Fruit fly (Drosophila melanogaster) whole organism, embryonic: ENCODE measurements around the gene Caf1-55.
A peak's percentile ranks its signal among the peaks of the same experiment; 100 is the strongest.

Experiments
- Asciz ChIP-seq: fragments of 200-800 bp; sonication (Bioruptor generic); optimal IDR thresholded peaks from 2 replicates; lab custom pipeline; 2017; ENCODE audit warnings: missing biosample characterization, mild to moderate bottlenecking, missing genetic modification characterization, missing genetic modification reagents
- Atf6 ChIP-seq: fragments of 200-800 bp; sonication (Bioruptor generic); IDR thresholded peaks from 2 replicates; pipeline ENCODE4 v1.3.6; 2022; ENCODE audit warnings: missing biosample characterization, missing genetic modification characterization
- Awh ChIP-seq: fragments of 200-800 bp; sonication (Bioruptor generic); IDR thresholded peaks from 2 replicates; pipeline ENCODE4, ENCODE4 v1.3.6; 2022; ENCODE audit warnings: missing biosample characterization, missing genetic modification characterization
- C15 ChIP-seq: fragments of 200-800 bp; sonication (Bioruptor generic); IDR thresholded peaks from 3 replicates; pipeline ENCODE4 v1.3.6; 2022; ENCODE audit warnings: missing biosample characterization, missing genetic modification characterization
- CG10462 ChIP-seq: fragments of 200-800 bp; sonication (Bioruptor generic); optimal IDR thresholded peaks from 2 replicates; lab custom pipeline; 2016; ENCODE audit warnings: missing biosample characterization, missing genetic modification characterization
- CG11456 ChIP-seq: fragments of 200-800 bp; sonication (Bioruptor generic); IDR thresholded peaks from 3 replicates; pipeline ENCODE4 v1.3.6; 2022; ENCODE audit warnings: missing biosample characterization, missing genetic modification characterization
- CG13894 ChIP-seq: fragments of 200-800 bp; sonication (Bioruptor generic); optimal IDR thresholded peaks from 3 replicates; lab custom pipeline; 2018; ENCODE audit warnings: missing biosample characterization, mild to moderate bottlenecking, missing genetic modification characterization, moderate library complexity
- CG15514 ChIP-seq: fragments of 200-800 bp; sonication (Bioruptor generic); optimal IDR thresholded peaks from 3 replicates; lab custom pipeline; 2017; ENCODE audit warnings: missing biosample characterization, missing genetic modification characterization, mild to moderate bottlenecking, moderate library complexity, missing genetic modification reagents
- CG16779 ChIP-seq: fragments of 200-800 bp; sonication (Bioruptor generic); IDR thresholded peaks from 2 replicates; pipeline ENCODE4 v1.3.6; 2022; ENCODE audit warnings: missing biosample characterization, missing genetic modification characterization
- CG17829 ChIP-seq: fragments of 200-800 bp; optimal IDR thresholded peaks from 2 replicates; lab custom pipeline; 2019; ENCODE audit warnings: missing biosample characterization, mild to moderate bottlenecking, missing genetic modification characterization, moderate library complexity
- CG2199 ChIP-seq: fragments of 200-800 bp; sonication (Bioruptor generic); IDR thresholded peaks from 3 replicates; pipeline ENCODE4 v1.3.6; 2022; ENCODE audit warnings: missing biosample characterization, missing genetic modification characterization
- CG3847 ChIP-seq: fragments of 200-800 bp; sonication (Bioruptor generic); IDR thresholded peaks from 2 replicates; pipeline ENCODE4 v1.3.6; 2022; ENCODE audit warnings: missing biosample characterization, missing genetic modification characterization
- CG4282 ChIP-seq: fragments of 200-800 bp; sonication (Bioruptor generic); optimal IDR thresholded peaks from 2 replicates; lab custom pipeline; 2016; ENCODE audit warnings: missing biosample characterization, missing genetic modification characterization
- CG6175 ChIP-seq: fragments of 200-800 bp; sonication (Bioruptor generic); IDR thresholded peaks from 3 replicates; pipeline ENCODE4 v1.3.6; 2022; ENCODE audit warnings: missing biosample characterization, missing genetic modification characterization
- CG7556 ChIP-seq: fragments of 200-800 bp; sonication (Bioruptor generic); optimal IDR thresholded peaks from 2 replicates; lab custom pipeline; 2017; ENCODE audit warnings: missing biosample characterization, mild to moderate bottlenecking, missing genetic modification characterization
- CG8089 ChIP-seq: fragments of 200-800 bp; sonication (Bioruptor generic); optimal IDR thresholded peaks from 3 replicates; lab custom pipeline; 2016; ENCODE audit warnings: missing biosample characterization, missing genetic modification characterization
- CG9215 ChIP-seq: fragments of 200-800 bp; sonication (Bioruptor generic); IDR thresholded peaks from 2 replicates; pipeline ENCODE4 v1.3.6; 2022; ENCODE audit warnings: missing biosample characterization, missing genetic modification characterization
- CG9797 ChIP-seq: fragments of 200-800 bp; sonication (Bioruptor generic); optimal IDR thresholded peaks from 3 replicates; lab custom pipeline; 2018; ENCODE audit warnings: missing biosample characterization, mild to moderate bottlenecking, missing genetic modification characterization
- CG9817 ChIP-seq: fragments of 200-800 bp; sonication (Bioruptor generic); optimal IDR thresholded peaks from 2 replicates; lab custom pipeline; 2018; ENCODE audit warnings: missing biosample characterization, mild to moderate bottlenecking, missing genetic modification characterization, moderate library complexity
- D19B ChIP-seq: fragments of 200-800 bp; sonication (Bioruptor generic); optimal IDR thresholded peaks from 2 replicates; lab custom pipeline; 2017; ENCODE audit warnings: missing biosample characterization, mild to moderate bottlenecking, missing genetic modification characterization
- Dbx ChIP-seq: fragments of 200-800 bp; sonication (Bioruptor generic); IDR thresholded peaks from 3 replicates; pipeline ENCODE4 v1.3.6; 2022; ENCODE audit warnings: missing biosample characterization, missing genetic modification characterization
- Dip3 ChIP-seq: fragments of 200-800 bp; sonication (Bioruptor generic); optimal IDR thresholded peaks from 3 replicates; lab custom pipeline; 2016; ENCODE audit warnings: missing biosample characterization, missing genetic modification characterization
- E2f1 ChIP-seq: fragments of 200-800 bp; sonication (Bioruptor generic); IDR thresholded peaks from 2 replicates; pipeline ENCODE4 v1.3.6; 2022; ENCODE audit warnings: missing biosample characterization, missing genetic modification characterization
- Elba2 ChIP-seq: fragments of 200-800 bp; sonication (Bioruptor generic); optimal IDR thresholded peaks from 3 replicates; lab custom pipeline; 2016; ENCODE audit warnings: missing biosample characterization, missing genetic modification characterization
- Gug ChIP-seq: fragments of 200-800 bp; sonication (Bioruptor generic); IDR thresholded peaks from 4 replicates; pipeline ENCODE4 v1.3.6; 2022; ENCODE audit warnings: missing biosample characterization, missing genetic modification characterization
- MESR4 ChIP-seq: fragments of 200-800 bp; sonication (Bioruptor generic); optimal IDR thresholded peaks from 2 replicates; lab custom pipeline; 2018; ENCODE audit warnings: missing biosample characterization, mild to moderate bottlenecking, missing genetic modification characterization, moderate library complexity
- NK7.1 ChIP-seq: fragments of 200-800 bp; sonication (Bioruptor generic); optimal IDR thresholded peaks from 3 replicates; lab custom pipeline; 2016; ENCODE audit warnings: missing biosample characterization, missing genetic modification characterization
- Oaz ChIP-seq: fragments of 200-800 bp; sonication (Bioruptor generic); IDR thresholded peaks from 2 replicates; pipeline ENCODE4 v1.3.6; 2022; ENCODE audit warnings: missing biosample characterization, missing genetic modification characterization
- Ptx1 ChIP-seq: fragments of 200-800 bp; sonication (Bioruptor generic); IDR thresholded peaks from 2 replicates; pipeline ENCODE4 v1.3.6; 2022; ENCODE audit warnings: missing biosample characterization, missing genetic modification characterization
- Rfx ChIP-seq: fragments of 200-800 bp; sonication (Bioruptor generic); IDR thresholded peaks from 2 replicates; pipeline ENCODE4 v1.3.6; 2022; ENCODE audit warnings: missing biosample characterization, missing genetic modification characterization
- Rx ChIP-seq: fragments of 200-800 bp; sonication (Bioruptor generic); IDR thresholded peaks from 2 replicates; pipeline ENCODE4 v1.3.6; 2022; ENCODE audit warnings: missing biosample characterization, missing genetic modification characterization
- Stat92E ChIP-seq, 3 experiments: fragments of >200 bp in 2 of 3; fragments of 200-800 bp in 1 of 3; sonication (Bioruptor generic) in 1 of 3; optimal IDR thresholded peaks; 2 replicates each; lab custom pipeline; 2017 to 2019; ENCODE audit warnings: missing biosample characterization in 3 of 3, missing genetic modification characterization in 3 of 3, mild to moderate bottlenecking in 1 of 3, moderate library complexity in 1 of 3
- Taf1 ChIP-seq: fragments of 200-800 bp; sonication (Bioruptor generic); IDR thresholded peaks from 2 replicates; pipeline ENCODE4 v1.3.6; 2022; ENCODE audit warnings: missing biosample characterization, missing genetic modification characterization
- YL-1 ChIP-seq: fragments of 200-800 bp; sonication (Bioruptor generic); optimal IDR thresholded peaks from 3 replicates; lab custom pipeline; 2017; ENCODE audit warnings: missing biosample characterization, mild to moderate bottlenecking, missing genetic modification characterization
- aop ChIP-seq: fragments of 200-800 bp; sonication (Bioruptor generic); IDR thresholded peaks from 2 replicates; pipeline ENCODE4 v1.3.6; 2022; ENCODE audit warnings: missing biosample characterization, missing genetic modification characterization
- ato ChIP-seq: fragments of 200-800 bp; sonication (Bioruptor generic); IDR thresholded peaks from 2 replicates; pipeline ENCODE4 v1.3.6; 2022; ENCODE audit warnings: missing biosample characterization, missing genetic modification characterization; ENCODE audit not compliant: partially characterized antibody
- corto ChIP-seq: fragments of 200-800 bp; sonication (Bioruptor generic); optimal IDR thresholded peaks from 2 replicates; lab custom pipeline; 2016; ENCODE audit warnings: missing biosample characterization, mild to moderate bottlenecking, missing genetic modification characterization, moderate library complexity
- dati ChIP-seq: fragments of 200-800 bp; sonication (Bioruptor generic); IDR thresholded peaks from 2 replicates; pipeline ENCODE4 v1.3.6; 2022; ENCODE audit warnings: missing biosample characterization, missing genetic modification characterization
- en ChIP-seq: fragments of 200-800 bp; sonication (Bioruptor generic); optimal IDR thresholded peaks from 2 replicates; lab custom pipeline; 2016; ENCODE audit warnings: missing biosample characterization, missing genetic modification characterization
- fd96Cb ChIP-seq: fragments of 200-800 bp; sonication (Bioruptor generic); optimal IDR thresholded peaks from 2 replicates; lab custom pipeline; 2018; ENCODE audit warnings: missing biosample characterization, mild to moderate bottlenecking, missing genetic modification characterization, moderate library complexity
- ftz-f1 ChIP-seq: fragments of 200-800 bp; sonication (Bioruptor generic); optimal IDR thresholded peaks from 2 replicates; lab custom pipeline; 2016; ENCODE audit warnings: missing biosample characterization, missing genetic modification characterization
- gro ChIP-seq: fragments of 200-800 bp; sonication (Bioruptor generic); optimal IDR thresholded peaks from 2 replicates; lab custom pipeline; 2016; ENCODE audit warnings: missing biosample characterization, missing genetic modification characterization
- hb ChIP-seq: fragments of 200-800 bp; sonication (Bioruptor generic); IDR thresholded peaks from 3 replicates; pipeline ENCODE4 v1.3.6; 2022; ENCODE audit warnings: missing biosample characterization, missing genetic modification characterization; ENCODE audit not compliant: partially characterized antibody
- hth ChIP-seq: fragments of >200 bp; optimal IDR thresholded peaks from 2 replicates; lab custom pipeline; 2017; ENCODE audit warnings: inconsistent platforms
- lilli ChIP-seq: fragments of 200-800 bp; sonication (Bioruptor generic); optimal IDR thresholded peaks from 3 replicates; lab custom pipeline; 2016; ENCODE audit warnings: missing biosample characterization, missing genetic modification characterization
- otp ChIP-seq: fragments of 200-800 bp; sonication (Bioruptor generic); IDR thresholded peaks from 3 replicates; pipeline ENCODE4, ENCODE4 v1.3.6; 2022; ENCODE audit warnings: missing biosample characterization, missing genetic modification characterization
- pnt ChIP-seq: fragments of 200-800 bp; sonication (Bioruptor generic); optimal IDR thresholded peaks from 3 replicates; lab custom pipeline; 2016; ENCODE audit warnings: missing biosample characterization, missing genetic modification characterization
- sc ChIP-seq, 3 experiments: fragments of >200 bp in 2 of 3; fragments of 200-800 bp in 1 of 3; sonication (Bioruptor generic) in 1 of 3; optimal IDR thresholded peaks; 2 replicates in 2 of 3; 3 replicates in 1 of 3; lab custom pipeline; 2017; ENCODE audit warnings: mild to moderate bottlenecking in 1 of 3, missing biosample characterization in 1 of 3, missing genetic modification characterization in 1 of 3, missing genetic modification reagents in 1 of 3
- sob ChIP-seq: fragments of 200-800 bp; sonication (Bioruptor generic); IDR thresholded peaks from 2 replicates; pipeline ENCODE4 v1.3.6; 2022; ENCODE audit warnings: missing biosample characterization, missing genetic modification characterization
- stc ChIP-seq: fragments of 200-800 bp; sonication (Bioruptor generic); IDR thresholded peaks from 2 replicates; pipeline ENCODE4 v1.3.6; 2022; ENCODE audit warnings: missing biosample characterization, missing genetic modification characterization
- ttk ChIP-seq: fragments of 200-800 bp; sonication (Bioruptor generic); IDR thresholded peaks from 2 replicates; pipeline ENCODE4 v2.1.2; 2022; ENCODE audit warnings: missing biosample characterization, missing genetic modification characterization
- wdn ChIP-seq: fragments of 200-800 bp; sonication (Bioruptor generic); IDR thresholded peaks from 2 replicates; pipeline ENCODE4 v1.3.6; 2022; ENCODE audit warnings: missing biosample characterization, missing genetic modification characterization

Gene Caf1-55

DNA sequence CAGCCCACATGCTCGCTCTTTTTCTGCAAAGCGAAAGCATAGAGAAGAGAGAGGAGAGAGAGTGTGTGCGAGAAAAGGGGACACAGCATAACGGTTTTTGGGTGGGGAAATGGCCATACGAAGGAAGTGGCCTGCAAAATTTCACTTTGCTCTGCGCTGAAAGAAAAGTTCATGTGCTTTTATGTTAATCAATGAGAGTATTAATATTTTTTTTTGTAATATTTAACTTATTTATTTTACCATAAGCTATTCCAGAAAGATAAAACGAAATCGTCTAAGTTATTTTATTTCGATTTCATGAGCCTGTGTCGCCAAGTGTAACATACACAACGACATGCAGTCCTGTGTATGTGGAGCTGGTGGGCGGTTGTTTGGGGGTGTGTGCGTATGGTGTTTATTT is 25.1 kb downstream of the Caf1-55 start:
- peak; percentile 76 for TF ChIP-seq E2f1 (GFP tag; lab: Robert Waterston, UW)
- TF ChIP-seq CG7556 (GFP tag; lab: Kevin White, UChicago): peak; percentile 87
- no peak for TF ChIP-seq Stat92E (GFP tag; optimal IDR thresholded peaks at IDR 0.05; lab: Kevin White, UChicago)
- no peak for TF ChIP-seq MESR4 (GFP tag; lab: Kevin White, UChicago)
- peak; percentile 68; the same call in 1 of the 3 replicates for TF ChIP-seq CG11456 (GFP tag; lab: Robert Waterston, UW)
- no peak for TF ChIP-seq otp
- 0 out of 3 replicates have a peak, but pooled peaks have one; percentile 26 for TF ChIP-seq C15 (GFP tag; lab: Robert Waterston, UW)
- no peak for TF ChIP-seq aop (GFP tag; lab: Robert Waterston, UW)
- peak; percentile 30 for TF ChIP-seq fd96Cb
- TF ChIP-seq gro (GFP tag; lab: Kevin White, UChicago): no peak
- TF ChIP-seq sob (GFP tag; lab: Robert Waterston, UW): peak; percentile 79
- TF ChIP-seq CG2199: no peak
- 0 out of 3 replicates have a peak, but pooled peaks have one; percentile 57 for TF ChIP-seq CG6175 (GFP tag; lab: Robert Waterston, UW)
- TF ChIP-seq CG10462 (GFP tag; lab: Kevin White, UChicago): no peak
- TF ChIP-seq NK7.1: no peak
- no peak for TF ChIP-seq Asciz (GFP tag; lab: Kevin White, UChicago)
- peak; percentile 43 for TF ChIP-seq CG15514 (GFP tag; lab: Kevin White, UChicago)
- TF ChIP-seq ato (GFP tag; lab: Robert Waterston, UW): no peak
- TF ChIP-seq Awh (GFP tag; lab: Robert Waterston, UW): no peak; the same call in 1 of the 2 replicates
- TF ChIP-seq CG9797 (GFP tag; lab: Kevin White, UChicago): no peak
- TF ChIP-seq pnt (GFP tag; lab: Kevin White, UChicago): no peak
- no peak for TF ChIP-seq sc (optimal IDR thresholded peaks at IDR 0.05; lab: Kevin White, UChicago)
- TF ChIP-seq sc (GFP tag; optimal IDR thresholded peaks at IDR 0.05; lab: Kevin White, UChicago): no peak
- peak; percentile 68 for TF ChIP-seq ttk (GFP tag; lab: Robert Waterston, UW)
- TF ChIP-seq wdn: peak; percentile 64; the same call in 1 of the 2 replicates
- TF ChIP-seq en (GFP tag; lab: Kevin White, UChicago): no peak
- peak; percentile 65 for TF ChIP-seq lilli (GFP tag; lab: Kevin White, UChicago)
- TF ChIP-seq Gug (GFP tag; lab: Robert Waterston, UW): peak; percentile 67
- no peak for TF ChIP-seq corto
- peak; percentile 52 for TF ChIP-seq CG17829 (tag; lab: Kevin White, UChicago)
- no peak for TF ChIP-seq ftz-f1 (GFP tag; lab: Kevin White, UChicago)
- no peak for TF ChIP-seq CG8089 (GFP tag; lab: Kevin White, UChicago)
- no peak for TF ChIP-seq CG13894
- TF ChIP-seq CG4282 (GFP tag; lab: Kevin White, UChicago): no peak
- TF ChIP-seq CG9215 (GFP tag; lab: Robert Waterston, UW): peak; percentile 70
- TF ChIP-seq YL-1 (GFP tag; lab: Kevin White, UChicago): peak; percentile 5
- peak; percentile 76 for TF ChIP-seq Ptx1 (GFP tag; lab: Robert Waterston, UW)
- no peak for TF ChIP-seq CG16779 (GFP tag; lab: Robert Waterston, UW)
- TF ChIP-seq D19B (GFP tag; lab: Kevin White, UChicago): peak; percentile 16
- TF ChIP-seq Rfx (GFP tag; lab: Robert Waterston, UW): peak; percentile 84
- no peak for TF ChIP-seq hth
- 0 out of 2 replicates have a peak, but pooled peaks have one; percentile 21 for TF ChIP-seq Oaz
- TF ChIP-seq Dbx (GFP tag; lab: Robert Waterston, UW): peak; percentile 78
- TF ChIP-seq CG9817 (tag; lab: Kevin White, UChicago): peak; percentile 69
- peak; percentile 51 for TF ChIP-seq CG3847 (GFP tag; lab: Robert Waterston, UW)
- TF ChIP-seq Dip3 (GFP tag; lab: Kevin White, UChicago): peak; percentile 34
- peak; percentile 71 for TF ChIP-seq stc (GFP tag; lab: Robert Waterston, UW)
- peak; percentile 86 for TF ChIP-seq Atf6
- TF ChIP-seq Taf1 (GFP tag; lab: Robert Waterston, UW): peak; percentile 67
- TF ChIP-seq Elba2 (GFP tag; lab: Kevin White, UChicago): no peak
- TF ChIP-seq dati (GFP tag; lab: Robert Waterston, UW): peak; percentile 49; the same call in 1 of the 2 replicates
- no peak for TF ChIP-seq hb
- peak; percentile 52 for TF ChIP-seq Rx
